Fruit fly (Drosophila melanogaster): ENCODE results near the gene Cht11.

dm6 chrX:6800726-6801296 lies 48.5 kb downstream of the Cht11 start:
- TF ChIP-seq CG14710 (tag; optimal IDR thresholded peaks at IDR 0.05) (peak; percentile 4), CTCF (GFP tag; optimal IDR thresholded peaks at IDR 0.05) (no peak), Nf-YB (GFP tag; optimal IDR thresholded peaks at IDR 0.05) (no peak), odd (GFP tag; optimal IDR thresholded peaks at IDR 0.05) (peak; percentile 43), ttk (GFP tag; IDR thresholded peaks at IDR 0.05) (no peak), CG13894 (tag; optimal IDR thresholded peaks at IDR 0.05) (no peak), HLH3B (GFP tag; IDR thresholded peaks at IDR 0.05) (peak; percentile 23; the same call in 1 of the 2 replicates)
